Fruit fly (Drosophila melanogaster) Kc167 (cell line): ENCODE data around the gene Spn28F.

Experiments
- Sin3A ChIP-seq: fragments of >200 bp; optimal IDR thresholded peaks from 2 replicates; lab custom pipeline; 2018; ENCODE audit warnings: missing external identifiers
- h ChIP-seq: fragments of >200 bp; optimal IDR thresholded peaks from 3 replicates; lab custom pipeline; 2018; ENCODE audit warnings: missing external identifiers
- insv ChIP-seq: fragments of >200 bp; optimal IDR thresholded peaks from 3 replicates; lab custom pipeline; 2018; ENCODE audit warnings: missing external identifiers
- psq ChIP-seq: fragments of >200 bp; optimal IDR thresholded peaks from 2 replicates; lab custom pipeline; 2017; ENCODE audit warnings: missing external identifiers

- TF ChIP-seq Sin3A: no peak
- no peak for TF ChIP-seq psq
- no peak for TF ChIP-seq h (lab: Kevin White, UChicago)
- TF ChIP-seq insv (lab: Kevin White, UChicago): no peak
Measured at dm6 chr2L:8266670-8267435, 25.3 kb upstream of the Spn28F start.
